Fruit fly (Drosophila melanogaster) whole organism, embryonic: Measurements from ENCODE around the gene CG2652.

Experiments used
- Adf1 ChIP-seq: fragments of 200-800 bp; sonication (Bioruptor generic); IDR thresholded peaks from 2 replicates; pipeline ENCODE4 v1.3.6; 2022; ENCODE audit warnings: missing biosample characterization, missing genetic modification characterization
- CG1647 ChIP-seq: fragments of 200-800 bp; sonication (Bioruptor generic); optimal IDR thresholded peaks from 3 replicates; lab custom pipeline; 2016; ENCODE audit warnings: missing biosample characterization, missing genetic modification characterization
- CG16779 ChIP-seq: fragments of 200-800 bp; sonication (Bioruptor generic); IDR thresholded peaks from 2 replicates; pipeline ENCODE4 v1.3.6; 2022; ENCODE audit warnings: missing biosample characterization, missing genetic modification characterization
- CG16813 ChIP-seq: fragments of 200-800 bp; sonication (Bioruptor generic); IDR thresholded peaks from 3 replicates; pipeline ENCODE4 v1.3.6; 2022; ENCODE audit warnings: missing biosample characterization, missing genetic modification characterization; ENCODE audit not compliant: partially characterized antibody
- CG1832 ChIP-seq: fragments of 200-800 bp; sonication (Bioruptor generic); optimal IDR thresholded peaks from 2 replicates; lab custom pipeline; 2017; ENCODE audit warnings: missing biosample characterization, mild to moderate bottlenecking, missing genetic modification characterization, inconsistent platforms
- CG31388 ChIP-seq: fragments of 200-800 bp; sonication (Bioruptor generic); optimal IDR thresholded peaks from 2 replicates; lab custom pipeline; 2016; ENCODE audit warnings: missing biosample characterization, missing genetic modification characterization
- CG3163 ChIP-seq: fragments of 200-800 bp; sonication (Bioruptor generic); optimal IDR thresholded peaks from 3 replicates; lab custom pipeline; 2016; ENCODE audit warnings: missing biosample characterization, missing genetic modification characterization
- CG34224 ChIP-seq: fragments of 200-800 bp; sonication (Bioruptor generic); IDR thresholded peaks from 3 replicates; pipeline ENCODE4 v1.3.6; 2022; ENCODE audit warnings: missing biosample characterization, missing genetic modification characterization; ENCODE audit not compliant: partially characterized antibody
- CG34422 ChIP-seq: fragments of 200-800 bp; sonication (Bioruptor generic); IDR thresholded peaks from 3 replicates; pipeline ENCODE4 v1.3.6; 2022; ENCODE audit warnings: missing biosample characterization, missing genetic modification characterization
- CG4854 ChIP-seq: fragments of 200-800 bp; sonication (Bioruptor generic); optimal IDR thresholded peaks from 2 replicates; lab custom pipeline; 2016; ENCODE audit warnings: missing biosample characterization, missing genetic modification characterization, inconsistent platforms
- CG6791 ChIP-seq: fragments of 200-800 bp; sonication (Bioruptor generic); IDR thresholded peaks from 3 replicates; pipeline ENCODE4 v1.3.6; 2022; ENCODE audit warnings: missing biosample characterization, missing genetic modification characterization; ENCODE audit not compliant: partially characterized antibody
- CG6813 ChIP-seq: fragments of 200-800 bp; sonication (Bioruptor generic); optimal IDR thresholded peaks from 2 replicates; lab custom pipeline; 2017; ENCODE audit warnings: missing biosample characterization, missing genetic modification characterization, mild to moderate bottlenecking, moderate library complexity, missing genetic modification reagents
- CG7786 ChIP-seq: fragments of 200-800 bp; sonication (Bioruptor generic); optimal IDR thresholded peaks from 2 replicates; lab custom pipeline; 2016; ENCODE audit warnings: missing biosample characterization, missing genetic modification characterization
- CG7987 ChIP-seq: fragments of 200-800 bp; sonication (Bioruptor generic); optimal IDR thresholded peaks from 2 replicates; lab custom pipeline; 2018; ENCODE audit warnings: missing biosample characterization, mild to moderate bottlenecking, missing genetic modification characterization, moderate library complexity
- CG9215 ChIP-seq: fragments of 200-800 bp; sonication (Bioruptor generic); IDR thresholded peaks from 2 replicates; pipeline ENCODE4 v1.3.6; 2022; ENCODE audit warnings: missing biosample characterization, missing genetic modification characterization
- CG9609 ChIP-seq: fragments of 200-800 bp; sonication (Bioruptor generic); optimal IDR thresholded peaks from 3 replicates; lab custom pipeline; 2016; ENCODE audit warnings: missing biosample characterization, missing genetic modification characterization
- Dad ChIP-seq: fragments of 200-800 bp; sonication (Bioruptor generic); optimal IDR thresholded peaks from 3 replicates; lab custom pipeline; 2016; ENCODE audit warnings: missing biosample characterization, missing genetic modification characterization
- Dbx ChIP-seq: fragments of 200-800 bp; sonication (Bioruptor generic); IDR thresholded peaks from 3 replicates; pipeline ENCODE4 v1.3.6; 2022; ENCODE audit warnings: missing biosample characterization, missing genetic modification characterization
- Dll ChIP-seq: fragments of 200-800 bp; sonication (Bioruptor generic); IDR thresholded peaks from 4 replicates; pipeline ENCODE4 v1.3.6; 2022; ENCODE audit warnings: missing biosample characterization, missing genetic modification characterization; ENCODE audit not compliant: partially characterized antibody
- Dref ChIP-seq: fragments of 200-800 bp; sonication (Bioruptor generic); IDR thresholded peaks from 2 replicates; pipeline ENCODE4 v1.3.6; 2022; ENCODE audit warnings: missing biosample characterization, missing genetic modification characterization
- ERR ChIP-seq: fragments of 200-800 bp; sonication (Bioruptor generic); optimal IDR thresholded peaks from 2 replicates; lab custom pipeline; 2016; ENCODE audit warnings: missing biosample characterization, missing genetic modification characterization
- Eip74EF ChIP-seq, 2 experiments: fragments of 200-800 bp in 1 of 2; fragments of >200 bp in 1 of 2; sonication (Bioruptor generic) in 1 of 2; optimal IDR thresholded peaks; 2 replicates each; lab custom pipeline; 2017 to 2019; ENCODE audit warnings: missing biosample characterization in 2 of 2, missing genetic modification characterization in 2 of 2, mild to moderate bottlenecking in 1 of 2, moderate library complexity in 1 of 2
- Ets97D ChIP-seq: fragments of 200-800 bp; sonication (Bioruptor generic); optimal IDR thresholded peaks from 3 replicates; lab custom pipeline; 2016; ENCODE audit warnings: missing biosample characterization, missing genetic modification characterization
- Mad ChIP-seq: fragments of 200-800 bp; sonication (Bioruptor generic); optimal IDR thresholded peaks from 2 replicates; lab custom pipeline; 2016; ENCODE audit warnings: missing biosample characterization, missing genetic modification characterization
- Myb ChIP-seq: fragments of 200-800 bp; sonication (Bioruptor generic); optimal IDR thresholded peaks from 2 replicates; lab custom pipeline; 2016; ENCODE audit warnings: missing biosample characterization, missing genetic modification characterization
- Side ChIP-seq: fragments of 200-800 bp; sonication (Bioruptor generic); optimal IDR thresholded peaks from 2 replicates; lab custom pipeline; 2016; ENCODE audit warnings: missing biosample characterization, missing genetic modification characterization
- Spps ChIP-seq: fragments of 200-800 bp; sonication (Bioruptor generic); optimal IDR thresholded peaks from 2 replicates; lab custom pipeline; 2018; ENCODE audit warnings: missing biosample characterization, mild to moderate bottlenecking, missing genetic modification characterization
- Taf1 ChIP-seq: fragments of 200-800 bp; sonication (Bioruptor generic); IDR thresholded peaks from 2 replicates; pipeline ENCODE4 v1.3.6; 2022; ENCODE audit warnings: missing biosample characterization, missing genetic modification characterization
- Xrp1 ChIP-seq: fragments of 200-800 bp; sonication (Bioruptor generic); IDR thresholded peaks from 2 replicates; pipeline ENCODE4 v1.3.6; 2022; ENCODE audit warnings: missing biosample characterization, missing genetic modification characterization
- az2 ChIP-seq: fragments of 200-800 bp; sonication (Bioruptor generic); optimal IDR thresholded peaks from 3 replicates; lab custom pipeline; 2016; ENCODE audit warnings: missing biosample characterization, missing genetic modification characterization
- bab2 ChIP-seq: fragments of 200-800 bp; sonication (Bioruptor generic); optimal IDR thresholded peaks from 2 replicates; lab custom pipeline; 2016; ENCODE audit warnings: missing biosample characterization, missing genetic modification characterization
- bigmax ChIP-seq: fragments of 200-800 bp; sonication (Bioruptor generic); optimal IDR thresholded peaks from 2 replicates; lab custom pipeline; 2018; ENCODE audit warnings: missing biosample characterization, mild to moderate bottlenecking, missing genetic modification characterization
- cwo ChIP-seq: fragments of 200-800 bp; sonication (Bioruptor generic); optimal IDR thresholded peaks from 3 replicates; lab custom pipeline; 2017; ENCODE audit warnings: missing biosample characterization, missing genetic modification characterization, mild to moderate bottlenecking, moderate library complexity, missing genetic modification reagents
- danr ChIP-seq: fragments of 200-800 bp; sonication (Bioruptor generic); IDR thresholded peaks from 2 replicates; pipeline ENCODE4 v1.3.6; 2022; ENCODE audit warnings: missing biosample characterization, missing genetic modification characterization
- emc ChIP-seq: fragments of 200-800 bp; sonication (Bioruptor generic); optimal IDR thresholded peaks from 2 replicates; lab custom pipeline; 2016; ENCODE audit warnings: missing biosample characterization, missing genetic modification characterization
- eve ChIP-seq, 2 experiments: fragments of >200 bp; optimal IDR thresholded peaks; 2 replicates each; lab custom pipeline; 2017; ENCODE audit warnings: missing biosample characterization in 2 of 2, missing genetic modification characterization in 2 of 2
- fru ChIP-seq: fragments of >200 bp; optimal IDR thresholded peaks from 2 replicates; lab custom pipeline; 2017
- gem ChIP-seq: fragments of 200-800 bp; sonication (Bioruptor generic); optimal IDR thresholded peaks from 2 replicates; lab custom pipeline; 2019; ENCODE audit warnings: missing biosample characterization, mild to moderate bottlenecking, missing genetic modification characterization, moderate library complexity
- grau ChIP-seq: fragments of 200-800 bp; optimal IDR thresholded peaks from 3 replicates; lab custom pipeline; 2019; ENCODE audit warnings: missing biosample characterization, mild to moderate bottlenecking, missing genetic modification characterization, moderate library complexity
- gsb-n ChIP-seq: fragments of 200-800 bp; sonication (Bioruptor generic); optimal IDR thresholded peaks from 3 replicates; lab custom pipeline; 2018; ENCODE audit warnings: missing biosample characterization, mild to moderate bottlenecking, missing genetic modification characterization
- ham ChIP-seq: fragments of 200-800 bp; sonication (Bioruptor generic); IDR thresholded peaks from 2 replicates; pipeline ENCODE4 v1.3.6; 2022; ENCODE audit warnings: missing biosample characterization, missing genetic modification characterization
- her ChIP-seq: fragments of 200-800 bp; sonication (Bioruptor generic); optimal IDR thresholded peaks from 2 replicates; lab custom pipeline; 2016; ENCODE audit warnings: missing biosample characterization, missing genetic modification characterization
- prd ChIP-seq, 3 experiments: fragments of >200 bp in 2 of 3; fragments of 200-800 bp in 1 of 3; sonication (Bioruptor generic) in 1 of 3; optimal IDR thresholded peaks in 2 of 3; IDR thresholded peaks in 1 of 3; 2 replicates in 2 of 3; 3 replicates in 1 of 3; pipeline versions ENCODE4 v1.3.6 to Lab custom; 2017 to 2022; ENCODE audit warnings: missing biosample characterization in 1 of 3, missing genetic modification characterization in 1 of 3
- salm ChIP-seq: fragments of 200-800 bp; sonication (Bioruptor generic); optimal IDR thresholded peaks from 2 replicates; lab custom pipeline; 2018; ENCODE audit warnings: missing biosample characterization, mild to moderate bottlenecking, missing genetic modification characterization
- sisA ChIP-seq: fragments of 200-800 bp; sonication (Bioruptor generic); IDR thresholded peaks from 2 replicates; pipeline ENCODE4 v1.3.6; 2022; ENCODE audit warnings: missing biosample characterization, missing genetic modification characterization
- sqz ChIP-seq: fragments of 200-800 bp; sonication (Bioruptor generic); optimal IDR thresholded peaks from 3 replicates; lab custom pipeline; 2018; ENCODE audit warnings: missing biosample characterization, mild to moderate bottlenecking, missing genetic modification characterization
- stc ChIP-seq: fragments of 200-800 bp; sonication (Bioruptor generic); IDR thresholded peaks from 2 replicates; pipeline ENCODE4 v1.3.6; 2022; ENCODE audit warnings: missing biosample characterization, missing genetic modification characterization
- tin ChIP-seq: fragments of 200-800 bp; sonication (Bioruptor generic); optimal IDR thresholded peaks from 3 replicates; lab custom pipeline; 2016; ENCODE audit warnings: missing biosample characterization, missing genetic modification characterization
- trem ChIP-seq: fragments of 200-800 bp; optimal IDR thresholded peaks from 3 replicates; lab custom pipeline; 2019; ENCODE audit warnings: missing biosample characterization, mild to moderate bottlenecking, missing genetic modification characterization, moderate library complexity
- trh ChIP-seq: fragments of 200-800 bp; sonication (Bioruptor generic); optimal IDR thresholded peaks from 2 replicates; lab custom pipeline; 2016; ENCODE audit warnings: missing biosample characterization, missing genetic modification characterization
- z ChIP-seq: fragments of 200-800 bp; sonication (Bioruptor generic); IDR thresholded peaks from 3 replicates; pipeline ENCODE4 v1.3.6; 2022; ENCODE audit warnings: missing biosample characterization, missing genetic modification characterization

The CG2652 gene

dm6 chrX:2682832-2683231, at the start of gene CG2652:
CG2652 (minus strand) TSS chrX:2682932.
- TF ChIP-seq CG9609 (GFP tag; lab: Kevin White, UChicago) (no peak), Myb (no peak), CG31388 (GFP tag; lab: Kevin White, UChicago) (no peak), Spps (tag; lab: Kevin White, UChicago) (no peak), CG7987 (GFP tag; lab: Kevin White, UChicago) (no peak), CG4854 (no peak), az2 (GFP tag; lab: Kevin White, UChicago) (no peak), stc (no peak), CG6813 (no peak), fru (no peak)

dm6 chrX:2732127-2732526, 49.4 kb upstream of the CG2652 start, which contains the start of the genes ttm50 and CG2712:
ttm50 (minus strand) TSS chrX:2732190.
CG2712 (plus strand) TSS chrX:2732469.
- TF ChIP-seq CG1647 (GFP tag; lab: Kevin White, UChicago) (no peak), CG34422 (GFP tag; lab: Robert Waterston, UW) (no peak), prd (optimal IDR thresholded peaks at IDR 0.05; lab: Kevin White, UChicago) (no peak), prd (GFP tag; IDR thresholded peaks at IDR 0.05; lab: Robert Waterston, UW) (peak; percentile 78), CG16813 (GFP tag; lab: Robert Waterston, UW) (no peak), Xrp1 (peak; percentile 41; the same call in 1 of the 2 replicates), CG7786 (no peak), trh (GFP tag; lab: Kevin White, UChicago) (peak; percentile 21), Side (GFP tag; lab: Kevin White, UChicago) (no peak), CG16779 (GFP tag; lab: Robert Waterston, UW) (no peak), gsb-n (tag; lab: Kevin White, UChicago) (no peak), eve (GFP tag; optimal IDR thresholded peaks at IDR 0.05; lab: Kevin White, UChicago) (no peak), sisA (GFP tag; lab: Robert Waterston, UW) (peak; percentile 40; the same call in 1 of the 2 replicates), sqz (GFP tag; lab: Kevin White, UChicago) (no peak), cwo (peak; percentile 43), z (no peak), CG1832 (GFP tag; lab: Kevin White, UChicago) (no peak), ham (no peak), Ets97D (GFP tag; lab: Kevin White, UChicago) (peak; percentile 10), CG6791 (GFP tag; lab: Robert Waterston, UW) (no peak), bigmax (GFP tag; lab: Kevin White, UChicago) (no peak), Adf1 (GFP tag; lab: Robert Waterston, UW) (0 out of 2 replicates have a peak, but pooled peaks have one; percentile 25), trem (tag; lab: Kevin White, UChicago) (peak; percentile 67), salm (tag; lab: Kevin White, UChicago) (no peak), danr (GFP tag; lab: Robert Waterston, UW) (0 out of 2 replicates have a peak, but pooled peaks have one; percentile 47), tin (GFP tag; lab: Kevin White, UChicago) (peak; percentile 45), CG9215 (GFP tag; lab: Robert Waterston, UW) (peak; percentile 64), emc (GFP tag; lab: Kevin White, UChicago) (no peak), CG3163 (GFP tag; lab: Kevin White, UChicago) (no peak), ERR (no peak), grau (peak; percentile 74), Mad (GFP tag; lab: Kevin White, UChicago) (no peak), gem (tag; lab: Kevin White, UChicago) (no peak), Dll (GFP tag; lab: Robert Waterston, UW) (0 out of 4 replicates have a peak, but pooled peaks have one; percentile 14), her (GFP tag; lab: Kevin White, UChicago) (no peak), CG34224 (GFP tag; lab: Robert Waterston, UW) (no peak), Dref (GFP tag; lab: Robert Waterston, UW) (0 out of 2 replicates have a peak, but pooled peaks have one; percentile 31), Dbx (GFP tag; lab: Robert Waterston, UW) (0 out of 3 replicates have a peak, but pooled peaks have one; percentile 47), Taf1 (GFP tag; lab: Robert Waterston, UW) (0 out of 2 replicates have a peak, but pooled peaks have one; percentile 11), bab2 (GFP tag; lab: Kevin White, UChicago) (peak; percentile 0), Eip74EF (GFP tag; optimal IDR thresholded peaks at IDR 0.05; lab: Kevin White, UChicago) (no peak), Dad (GFP tag; lab: Kevin White, UChicago) (no peak)
